Worm (Caenorhabditis elegans) whole organism, early embryonic: Measurements from ENCODE around the gene nkb-2.

ENCODE experiments used
- aly-1 ChIP-seq: sonication (generic microtip); optimal IDR thresholded peaks from 2 replicates; lab custom pipeline; 2016; ENCODE audit warnings: missing genetic modification characterization, missing compliant biosample characterization
- ama-1 ChIP-seq: fragments of 150-350 bp; optimal IDR thresholded peaks from 2 replicates; lab custom pipeline; 2014
- ceh-36 ChIP-seq: sonication (generic microtip); optimal IDR thresholded peaks from 2 replicates; lab custom pipeline; 2016; ENCODE audit warnings: missing genetic modification characterization, inconsistent platforms, missing compliant biosample characterization
- flt-1 ChIP-seq: fragments of 200-800 bp; sonication (Bioruptor generic); IDR thresholded peaks from 2 replicates; pipeline ENCODE4 v1.3.6; 2022; ENCODE audit warnings: missing genetic modification characterization, missing compliant biosample characterization
- hmbx-1 ChIP-seq: sonication (generic microtip); optimal IDR thresholded peaks from 2 replicates; lab custom pipeline; 2016; ENCODE audit warnings: mild to moderate bottlenecking, missing genetic modification characterization, missing compliant biosample characterization
- hnd-1 ChIP-seq: sonication (generic microtip); optimal IDR thresholded peaks from 2 replicates; lab custom pipeline; 2016; ENCODE audit warnings: missing genetic modification characterization, missing compliant biosample characterization
- pes-1 ChIP-seq: fragments of 200-800 bp; sonication (Bioruptor generic); IDR thresholded peaks from 2 replicates; pipeline ENCODE4 v1.3.6; 2022; ENCODE audit warnings: missing genetic modification reagents, missing genetic modification characterization, missing compliant biosample characterization
- scrt-1 ChIP-seq: fragments of 200-800 bp; sonication (Bioruptor generic); IDR thresholded peaks from 2 replicates; pipeline ENCODE4 v1.3.6; 2022; ENCODE audit warnings: missing genetic modification characterization, missing compliant biosample characterization
- tbx-11 ChIP-seq: fragments of 200-800 bp; sonication (Bioruptor generic); IDR thresholded peaks from 2 replicates; pipeline ENCODE4 v1.3.6; 2022; ENCODE audit warnings: missing genetic modification characterization, missing compliant biosample characterization
- tbx-37 ChIP-seq: fragments of 200-800 bp; sonication (Bioruptor generic); conservative IDR thresholded peaks from 2 replicates; pipeline ENCODE4 v1.3.6; 2022; ENCODE audit warnings: missing genetic modification reagents, missing genetic modification characterization, missing compliant biosample characterization
- tra-4 ChIP-seq: sonication (generic microtip); optimal IDR thresholded peaks from 2 replicates; lab custom pipeline; 2017; ENCODE audit warnings: missing genetic modification characterization, missing compliant biosample characterization

ce11 chrIV:10577600-10577999 is 13.1 kb upstream of the nkb-2 start:
- no peak for TF ChIP-seq hnd-1 (tag; lab: Kevin White, UChicago)
- no peak for TF ChIP-seq tra-4 (tag; lab: Kevin White, UChicago)
- no peak for TF ChIP-seq scrt-1
- no peak for TF ChIP-seq ceh-36 (tag; lab: Kevin White, UChicago)
- no peak for TF ChIP-seq aly-1 (tag; lab: Kevin White, UChicago)
- no peak for TF ChIP-seq ama-1 (lab: Kevin White, UChicago)
- TF ChIP-seq pes-1 (GFP tag; lab: Robert Waterston, UW) = no peak
- TF ChIP-seq flt-1 (GFP tag; lab: Robert Waterston, UW) = no peak
- TF ChIP-seq tbx-11 = no peak
- no peak for TF ChIP-seq tbx-37
- no peak for TF ChIP-seq hmbx-1
